Fruit fly (Drosophila melanogaster): ENCODE measurements around the gene CG31088.

Gene CG31088

DNA sequence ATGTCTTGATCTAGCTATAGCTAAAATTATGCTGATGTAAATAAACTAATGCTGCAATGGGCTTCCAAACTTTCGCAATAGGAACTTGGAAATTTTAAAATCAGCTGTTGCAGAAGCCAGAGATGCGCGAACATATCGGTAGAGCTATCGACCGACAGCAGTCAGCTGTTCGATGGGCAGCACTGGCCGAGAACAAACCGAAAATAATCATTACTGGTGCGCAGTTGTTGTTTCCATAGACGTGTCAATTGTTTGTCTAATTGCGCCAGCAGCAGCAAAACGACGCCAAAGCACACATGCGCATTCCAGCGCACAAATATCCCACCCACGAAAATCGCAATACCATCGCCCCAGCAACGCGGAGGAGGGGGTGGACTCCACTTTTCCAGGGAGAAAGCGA lies 15.8 kb downstream of the CG31088 start, which contains the start of gene Sap47 (continued):
- no peak for TF ChIP-seq CG8924 (tag; optimal IDR thresholded peaks at IDR 0.05)
- no peak for TF ChIP-seq CG6254 (GFP tag; optimal IDR thresholded peaks at IDR 0.05)
- TF ChIP-seq mirr (GFP tag; optimal IDR thresholded peaks at IDR 0.05), result peak; percentile 41
- TF ChIP-seq Nf-YA (GFP tag; IDR thresholded peaks at IDR 0.05), result no peak
- TF ChIP-seq eve (GFP tag; optimal IDR thresholded peaks at IDR 0.05), result no peak
- TF ChIP-seq CG10959 (GFP tag; IDR thresholded peaks at IDR 0.05), result no peak
- TF ChIP-seq CG10267 (tag; optimal IDR thresholded peaks at IDR 0.05), result peak; percentile 5
- TF ChIP-seq CG3847 (GFP tag; IDR thresholded peaks at IDR 0.05), result peak; percentile 22; the same call in 1 of the 2 replicates
- TF ChIP-seq CG14860 (GFP tag; IDR thresholded peaks at IDR 0.05; ENCODE audit: partially characterized antibody), result peak; percentile 74
- no peak for TF ChIP-seq run (tag; optimal IDR thresholded peaks at IDR 0.05)
- peak; percentile 81 for TF ChIP-seq CG13624 (GFP tag; optimal IDR thresholded peaks at IDR 0.05)
- TF ChIP-seq CG17328 (GFP tag; IDR thresholded peaks at IDR 0.05), result no peak
- no peak for TF ChIP-seq Ada2b (GFP tag; IDR thresholded peaks at IDR 0.05)
- TF ChIP-seq CG9876 (GFP tag; optimal IDR thresholded peaks at IDR 0.05), result no peak
- TF ChIP-seq ase (GFP tag; IDR thresholded peaks at IDR 0.05), result no peak
- TF ChIP-seq ems (GFP tag; optimal IDR thresholded peaks at IDR 0.05), result no peak
- no peak for TF ChIP-seq CG2712 (tag; optimal IDR thresholded peaks at IDR 0.05)
- TF ChIP-seq TFAM (GFP tag; optimal IDR thresholded peaks at IDR 0.05), result no peak
- TF ChIP-seq Mrtf (GFP tag; IDR thresholded peaks at IDR 0.05), result no peak
- TF ChIP-seq yki (optimal IDR thresholded peaks at IDR 0.05), result no peak
- TF ChIP-seq CG2202 (tag; optimal IDR thresholded peaks at IDR 0.05), result no peak
- TF ChIP-seq CG7786 (GFP tag; optimal IDR thresholded peaks at IDR 0.05), result no peak
- TF ChIP-seq ATbp (GFP tag; optimal IDR thresholded peaks at IDR 0.05), result no peak
- TF ChIP-seq MTF-1 (GFP tag; optimal IDR thresholded peaks at IDR 0.05; ENCODE audit: borderline replicate concordance), result no peak
- TF ChIP-seq CG4820 (GFP tag; optimal IDR thresholded peaks at IDR 0.05), result no peak
- TF ChIP-seq Sox102F (GFP tag; optimal IDR thresholded peaks at IDR 0.05), result no peak
- no peak for TF ChIP-seq az2 (GFP tag; optimal IDR thresholded peaks at IDR 0.05)
- peak; percentile 71 for TF ChIP-seq sna (GFP tag; IDR thresholded peaks at IDR 0.05; ENCODE audit: partially characterized antibody)
- no peak for TF ChIP-seq sc (optimal IDR thresholded peaks at IDR 0.05)
- no peak for TF ChIP-seq sc (GFP tag; optimal IDR thresholded peaks at IDR 0.05)
- TF ChIP-seq nom (GFP tag; optimal IDR thresholded peaks at IDR 0.05), result no peak
- no peak for TF ChIP-seq CG6813 (GFP tag; optimal IDR thresholded peaks at IDR 0.05)
- TF ChIP-seq B-H2 (GFP tag; optimal IDR thresholded peaks at IDR 0.05), result peak; percentile 41
- peak; percentile 75 for TF ChIP-seq vnd (GFP tag; IDR thresholded peaks at IDR 0.05; ENCODE audit: partially characterized antibody)
- TF ChIP-seq crol (GFP tag; IDR thresholded peaks at IDR 0.05), result no peak; the same call in 1 of the 2 replicates
- TF ChIP-seq Spps (tag; optimal IDR thresholded peaks at IDR 0.05), result no peak
- TF ChIP-seq ssp (GFP tag; IDR thresholded peaks at IDR 0.05), result no peak
- TF ChIP-seq bowl (GFP tag; IDR thresholded peaks at IDR 0.05), result no peak
- no peak for TF ChIP-seq dati (GFP tag; IDR thresholded peaks at IDR 0.05)
- TF ChIP-seq Sin3A (optimal IDR thresholded peaks at IDR 0.05), result peak; percentile 38
- peak; percentile 10 for TF ChIP-seq scrt (GFP tag; optimal IDR thresholded peaks at IDR 0.05)
- TF ChIP-seq HLH54F (GFP tag; optimal IDR thresholded peaks at IDR 0.05), result no peak
- TF ChIP-seq vfl (GFP tag; optimal IDR thresholded peaks at IDR 0.05), result no peak
- TF ChIP-seq Stat92E (GFP tag; optimal IDR thresholded peaks at IDR 0.05), result no peak
- TF ChIP-seq CG2129 (GFP tag; IDR thresholded peaks at IDR 0.05; ENCODE audit: partially characterized antibody), result peak; percentile 55
- no peak for TF ChIP-seq Xbp1 (GFP tag; optimal IDR thresholded peaks at IDR 0.05)
- TF ChIP-seq Mad (GFP tag; optimal IDR thresholded peaks at IDR 0.05), result no peak
- no peak for TF ChIP-seq ftz-f1 (GFP tag; optimal IDR thresholded peaks at IDR 0.05)
- TF ChIP-seq CG5180 (GFP tag; optimal IDR thresholded peaks at IDR 0.05), result no peak
- TF ChIP-seq ranshi (GFP tag; IDR thresholded peaks at IDR 0.05), result no peak; the same call in 1 of the 2 replicates
- TF ChIP-seq CG12236 (GFP tag; optimal IDR thresholded peaks at IDR 0.05), result no peak
- no peak for TF ChIP-seq fru (optimal IDR thresholded peaks at IDR 0.05)
- TF ChIP-seq CG11723 (GFP tag; optimal IDR thresholded peaks at IDR 0.05), result no peak
